Worm (Caenorhabditis elegans) whole organism, L4 larva: ENCODE data around the gene fipr-4.

ENCODE experiments used
- F26F4.8 ChIP-seq: fragments of 200-800 bp; sonication (Bioruptor generic); conservative IDR thresholded peaks from 2 replicates; pipeline ENCODE4 v1.3.6; 2022; ENCODE audit warnings: missing genetic modification characterization, missing compliant biosample characterization
- Y48G9A.11 ChIP-seq: fragments of 200-800 bp; sonication (Bioruptor generic); IDR thresholded peaks from 2 replicates; pipeline ENCODE4 v1.3.6; 2022; ENCODE audit warnings: missing genetic modification reagents, missing genetic modification characterization, missing compliant biosample characterization
- aha-1 ChIP-seq: fragments of 150-350 bp; peaks from one replicate; lab custom pipeline; 2014; ENCODE audit warnings: missing biosample characterization, missing genetic modification characterization
- aly-2 ChIP-seq: sonication (generic microtip); optimal IDR thresholded peaks from 2 replicates; lab custom pipeline; 2018; ENCODE audit warnings: missing biosample characterization, missing genetic modification characterization
- ama-1 ChIP-seq: fragments of 150-350 bp; optimal IDR thresholded peaks from 2 replicates; lab custom pipeline; 2014; ENCODE audit warnings: inconsistent platforms, mixed read lengths
- ceh-62 ChIP-seq: sonication (generic microtip); optimal IDR thresholded peaks from 2 replicates; lab custom pipeline; 2017; ENCODE audit warnings: missing biosample characterization, missing genetic modification characterization
- ceh-82 ChIP-seq: sonication (generic microtip); optimal IDR thresholded peaks from 2 replicates; lab custom pipeline; 2017; ENCODE audit warnings: missing biosample characterization, missing genetic modification characterization
- ctbp-1 ChIP-seq: fragments of 200-800 bp; sonication (Bioruptor generic); IDR thresholded peaks from 2 replicates; pipeline ENCODE4 v1.3.6; 2022; ENCODE audit warnings: missing genetic modification reagents, missing genetic modification characterization, missing compliant biosample characterization
- daf-16 ChIP-seq, 3 experiments: sonication (generic microtip); optimal IDR thresholded peaks; 2 replicates each; lab custom pipeline; 2016 to 2017; ENCODE audit warnings: missing genetic modification characterization in 3 of 3, missing genetic modification reagents in 3 of 3, mild to moderate bottlenecking in 2 of 3, missing compliant biosample characterization in 2 of 3, missing biosample characterization in 1 of 3, moderate library complexity in 1 of 3
- dmd-6 ChIP-seq: fragments of 200-800 bp; sonication (Bioruptor generic); IDR thresholded peaks from 2 replicates; pipeline ENCODE4 v1.3.6; 2022; ENCODE audit warnings: missing genetic modification reagents, missing genetic modification characterization, missing compliant biosample characterization
- dmd-9 ChIP-seq: fragments of 200-800 bp; sonication (Bioruptor generic); IDR thresholded peaks from 2 replicates; pipeline ENCODE4 v1.3.6; 2022; ENCODE audit warnings: missing genetic modification reagents, missing genetic modification characterization, missing compliant biosample characterization
- dpl-1 ChIP-seq: fragments of 150-350 bp; optimal IDR thresholded peaks from 2 replicates; lab custom pipeline; 2014; ENCODE audit warnings: missing biosample characterization, missing genetic modification reagents, missing genetic modification characterization
- dve-1 ChIP-seq: sonication (generic microtip); optimal IDR thresholded peaks from 2 replicates; lab custom pipeline; 2017; ENCODE audit warnings: antibody characterized with exemption, mild to moderate bottlenecking, missing genetic modification characterization, missing compliant biosample characterization; ENCODE audit not compliant: insufficient read depth
- egl-43 ChIP-seq: fragments of 200-800 bp; sonication (Bioruptor generic); IDR thresholded peaks from 2 replicates; pipeline ENCODE4 v1.3.6; 2022; ENCODE audit warnings: missing genetic modification reagents, missing genetic modification characterization, missing compliant biosample characterization
- hlh-11 ChIP-seq: fragments of 200-800 bp; sonication (Bioruptor generic); optimal IDR thresholded peaks from 2 replicates; lab custom pipeline; 2018; ENCODE audit warnings: mild to moderate bottlenecking, missing genetic modification characterization, missing compliant biosample characterization
- hlh-30 ChIP-seq: sonication (generic microtip); optimal IDR thresholded peaks from 2 replicates; lab custom pipeline; 2017; ENCODE audit warnings: antibody characterized with exemption, mild to moderate bottlenecking, missing genetic modification characterization, missing compliant biosample characterization; ENCODE audit not compliant: insufficient read depth
- lin-39 ChIP-seq: fragments of 150-350 bp; optimal IDR thresholded peaks from 2 replicates; lab custom pipeline; 2014; ENCODE audit warnings: missing biosample characterization, missing genetic modification reagents, missing genetic modification characterization
- lsy-2 ChIP-seq, 2 experiments: fragments of 150-350 bp in 1 of 2; sonication (generic microtip) in 1 of 2; optimal IDR thresholded peaks; 2 replicates each; lab custom pipeline; 2014 to 2017; ENCODE audit warnings: missing biosample characterization in 2 of 2, missing genetic modification characterization in 2 of 2
- mdl-1 ChIP-seq, 2 experiments: fragments of 150-350 bp in 1 of 2; sonication (generic microtip) in 1 of 2; optimal IDR thresholded peaks; 2 replicates each; lab custom pipeline; 2014 to 2017; ENCODE audit warnings: missing biosample characterization in 2 of 2, missing genetic modification characterization in 2 of 2
- mdt-29 ChIP-seq: fragments of 200-800 bp; sonication (Bioruptor generic); IDR thresholded peaks from 2 replicates; pipeline ENCODE4 v1.3.6; 2022; ENCODE audit warnings: missing genetic modification reagents, missing genetic modification characterization, missing compliant biosample characterization
- mxl-3 ChIP-seq: fragments of 200-800 bp; sonication (Bioruptor generic); optimal IDR thresholded peaks from 2 replicates; lab custom pipeline; 2018; ENCODE audit warnings: mild to moderate bottlenecking, missing genetic modification characterization, missing compliant biosample characterization
- nhr-102 ChIP-seq: sonication (generic microtip); optimal IDR thresholded peaks from 2 replicates; lab custom pipeline; 2016; ENCODE audit warnings: mild to moderate bottlenecking, missing genetic modification characterization, moderate library complexity, missing compliant biosample characterization
- nhr-11 ChIP-seq: fragments of 150-350 bp; optimal IDR thresholded peaks from 2 replicates; lab custom pipeline; 2014; ENCODE audit warnings: missing biosample characterization, missing genetic modification characterization
- nhr-28 ChIP-seq: fragments of 150-350 bp; optimal IDR thresholded peaks from 2 replicates; lab custom pipeline; 2014; ENCODE audit warnings: missing biosample characterization, missing genetic modification characterization
- nhr-48 ChIP-seq: sonication (generic microtip); optimal IDR thresholded peaks from 2 replicates; lab custom pipeline; 2016; ENCODE audit warnings: mild to moderate bottlenecking, missing genetic modification characterization, missing compliant biosample characterization
- nhr-6 ChIP-seq: fragments of 150-350 bp; optimal IDR thresholded peaks from 2 replicates; lab custom pipeline; 2014; ENCODE audit warnings: missing biosample characterization, missing genetic modification characterization
- php-3 ChIP-seq: fragments of 200-800 bp; sonication (Bioruptor generic); IDR thresholded peaks from 2 replicates; pipeline ENCODE4 v1.3.6; 2022; ENCODE audit warnings: missing genetic modification reagents, missing genetic modification characterization, missing compliant biosample characterization
- pqm-1 ChIP-seq: sonication (generic microtip); optimal IDR thresholded peaks from 2 replicates; lab custom pipeline; 2017; ENCODE audit warnings: missing biosample characterization, missing genetic modification characterization
- tra-1 ChIP-seq: fragments of 200-800 bp; sonication (Bioruptor generic); IDR thresholded peaks from 2 replicates; pipeline ENCODE4 v1.3.6; 2022; ENCODE audit warnings: missing genetic modification reagents, missing genetic modification characterization, missing compliant biosample characterization
- unc-130 ChIP-seq: sonication (generic microtip); optimal IDR thresholded peaks from 2 replicates; lab custom pipeline; 2016; ENCODE audit warnings: missing genetic modification reagents, missing genetic modification characterization, missing compliant biosample characterization
- unc-62 ChIP-seq, 3 experiments: fragments of 150-350 bp in 1 of 3; sonication (generic microtip); optimal IDR thresholded peaks in 2 of 3; peaks in 1 of 3; 1 replicate in 1 of 3; 2 replicates in 2 of 3; lab custom pipeline; 2014 to 2017; ENCODE audit warnings: missing biosample characterization in 3 of 3, missing genetic modification characterization in 3 of 3, missing genetic modification reagents in 3 of 3, missing genotype in 1 of 3
- zag-1 ChIP-seq: fragments of 150-350 bp; optimal IDR thresholded peaks from 2 replicates; lab custom pipeline; 2014; ENCODE audit warnings: missing biosample characterization, missing genetic modification characterization
- ztf-11 ChIP-seq: fragments of 150-350 bp; optimal IDR thresholded peaks from 2 replicates; lab custom pipeline; 2014; ENCODE audit warnings: missing biosample characterization, missing genetic modification characterization

fipr-4 gene

ce11 chrV:10202340-10202739 lies 25.9 kb downstream of the fipr-4 start:
- TF ChIP-seq ama-1 (lab: Kevin White, UChicago) (peak; percentile 49), daf-16 (GFP tag; optimal IDR thresholded peaks at IDR 0.05; lab: Kevin White, UChicago) (no peak), daf-16 (tag; optimal IDR thresholded peaks at IDR 0.05; lab: Kevin White, UChicago) (peak; percentile 62), nhr-6 (no peak)
- TF ChIP-seq, all 104 proteins: peak for 2

DNA sequence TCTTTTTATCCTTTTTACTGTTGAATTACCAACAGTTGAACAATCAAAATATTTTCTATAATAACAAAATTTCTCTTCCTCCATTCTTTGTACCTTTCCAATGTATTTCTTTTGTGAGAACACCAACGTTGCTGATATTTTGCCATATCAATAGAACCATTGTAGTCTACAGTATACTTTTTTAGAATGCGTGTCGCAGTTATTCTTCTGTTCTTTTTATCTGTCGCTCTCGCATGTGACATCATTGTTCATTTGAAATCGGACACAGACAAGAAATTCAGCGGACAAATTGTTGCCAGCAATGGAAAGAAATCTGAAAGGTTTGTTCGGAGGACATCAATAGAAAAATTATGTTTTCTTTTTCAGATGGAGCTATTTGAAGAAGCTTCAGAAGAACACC lies 26.3 kb downstream of the fipr-4 start, which contains the start of gene ZK856.7:
Gene ZK856.7, plus strand, starts transcription at position 186 of the 400 bp plus-strand sequence.
- peak in 1 of 2 experiments; percentile 46 for TF ChIP-seq lsy-2 (tag; optimal IDR thresholded peaks at IDR 0.05; lab: Kevin White, UChicago)
- 0 out of 2 replicates have a peak, but pooled peaks have one; percentile 42 for TF ChIP-seq dmd-9 (GFP tag; lab: Robert Waterston, UW)
- TF ChIP-seq dve-1 (tag; lab: Kevin White, UChicago): peak; percentile 51
- peak in 1 of 2 experiments; percentile 18 for TF ChIP-seq mdl-1 (tag; optimal IDR thresholded peaks at IDR 0.05; lab: Kevin White, UChicago)
- TF ChIP-seq nhr-11 (tag; lab: Kevin White, UChicago): no peak
- peak; percentile 8 for TF ChIP-seq aha-1 (tag; lab: Kevin White, UChicago)
- TF ChIP-seq nhr-28 (tag; lab: Kevin White, UChicago): peak; percentile 82
- peak in 1 of 2 experiments; percentile 73 for TF ChIP-seq unc-62 (GFP tag; optimal IDR thresholded peaks at IDR 0.05 in 1 of 2; lab: Kevin White, UChicago)
- TF ChIP-seq unc-62 (tag; optimal IDR thresholded peaks at IDR 0.05; lab: Kevin White, UChicago): no peak
- no peak for TF ChIP-seq mdt-29 (GFP tag; lab: Robert Waterston, UW)
- TF ChIP-seq, all 104 proteins: peak for 7

- no peak for TF ChIP-seq ceh-82 (tag; lab: Kevin White, UChicago)
- TF ChIP-seq nhr-102 (tag; lab: Kevin White, UChicago): no peak
- TF ChIP-seq ztf-11 (tag; lab: Kevin White, UChicago): no peak
- no peak for TF ChIP-seq mdl-1 (tag; optimal IDR thresholded peaks at IDR 0.05; lab: Kevin White, UChicago)
- TF ChIP-seq aly-2: no peak
- no peak for TF ChIP-seq lin-39 (tag; lab: Kevin White, UChicago)
- TF ChIP-seq aha-1 (tag; lab: Kevin White, UChicago): no peak
- TF ChIP-seq zag-1 (tag; lab: Kevin White, UChicago): no peak
- TF ChIP-seq Y48G9A.11 (GFP tag; lab: Robert Waterston, UW): no peak
- no peak for TF ChIP-seq tra-1 (GFP tag; lab: Robert Waterston, UW)
Measured at ce11 chrV:10198386-10198785, 29.9 kb downstream of the fipr-4 start, which contains the start of gene ZK856.6. Gene ZK856.6 (plus strand): TSS chrV:10198686.

- TF ChIP-seq aha-1 (tag; lab: Kevin White, UChicago) (peak; percentile 41), dmd-6 (GFP tag; lab: Robert Waterston, UW) (no peak), dpl-1 (GFP tag; lab: Kevin White, UChicago) (no peak), egl-43 (GFP tag; lab: Robert Waterston, UW) (no peak), ceh-62 (no peak), unc-62 (GFP tag; optimal IDR thresholded peaks at IDR 0.05 in 1 of 2; lab: Kevin White, UChicago) (peak in 1 of 2 experiments; percentile 13), unc-62 (tag; optimal IDR thresholded peaks at IDR 0.05; lab: Kevin White, UChicago) (no peak), pqm-1 (tag; lab: Kevin White, UChicago) (peak; percentile 11), daf-16 (GFP tag; optimal IDR thresholded peaks at IDR 0.05; lab: Kevin White, UChicago) (no peak), daf-16 (tag; optimal IDR thresholded peaks at IDR 0.05; lab: Kevin White, UChicago) (peak; percentile 91), nhr-28 (tag; lab: Kevin White, UChicago) (peak; percentile 23), php-3 (GFP tag; lab: Robert Waterston, UW) (peak; percentile 14; the same call in 1 of the 2 replicates)
- TF ChIP-seq, all 104 proteins: peak for 6
Measured at ce11 chrV:10191242-10191641, 37.0 kb downstream of the fipr-4 start.

ce11 chrV:10190081-10190556 lies 38.1 kb downstream of the fipr-4 start, which contains the start of gene ZK856.5:
Gene ZK856.5 (minus strand): TSS chrV:10190131.
- TF ChIP-seq mxl-3 (GFP tag; lab: Kevin White, UChicago): peak; percentile 73
- TF ChIP-seq mdl-1 (tag; optimal IDR thresholded peaks at IDR 0.05; lab: Kevin White, UChicago): peak in 1 of 2 experiments; percentile 37
- no peak for TF ChIP-seq ctbp-1 (GFP tag; lab: Robert Waterston, UW)
- TF ChIP-seq lin-39 (tag; lab: Kevin White, UChicago): no peak
- peak; percentile 34; the same call in 1 of the 2 replicates for TF ChIP-seq tra-1 (GFP tag; lab: Robert Waterston, UW)
- TF ChIP-seq unc-130 (GFP tag; lab: Kevin White, UChicago): no peak
- peak; percentile 3 for TF ChIP-seq nhr-48 (tag; lab: Kevin White, UChicago)
- TF ChIP-seq hlh-11 (tag; lab: Kevin White, UChicago): peak; percentile 85
- TF ChIP-seq dve-1 (tag; lab: Kevin White, UChicago): peak; percentile 67
- peak; percentile 59 for TF ChIP-seq nhr-28 (tag; lab: Kevin White, UChicago)
- TF ChIP-seq F26F4.8 (GFP tag; lab: Robert Waterston, UW): no peak
- peak; percentile 76 for TF ChIP-seq pqm-1 (tag; lab: Kevin White, UChicago)
- TF ChIP-seq dmd-6 (GFP tag; lab: Robert Waterston, UW): no peak; the same call in 1 of the 2 replicates
- TF ChIP-seq hlh-30 (tag; lab: Kevin White, UChicago): peak; percentile 21
- TF ChIP-seq php-3 (GFP tag; lab: Robert Waterston, UW): peak; percentile 95
- no peak for TF ChIP-seq daf-16 (GFP tag; optimal IDR thresholded peaks at IDR 0.05; lab: Kevin White, UChicago)
- TF ChIP-seq daf-16 (tag; optimal IDR thresholded peaks at IDR 0.05; lab: Kevin White, UChicago): peak; percentile 69
